Worm (Caenorhabditis elegans): ENCODE results near the gene emb-5.

- no peak for TF ChIP-seq ama-1 (optimal IDR thresholded peaks at IDR 0.05)
- TF ChIP-seq ama-1 (GFP tag; optimal IDR thresholded peaks at IDR 0.05), result no peak
- TF ChIP-seq attf-6 (GFP tag; IDR thresholded peaks at IDR 0.05), result no peak
- TF ChIP-seq sea-2 (GFP tag; IDR thresholded peaks at IDR 0.05), result no peak
Observed at ce11 chrIII:4720620-4721227, at the start of gene emb-5.

All from whole organism, young adult.